Worm (Caenorhabditis elegans) whole organism, L3 larva: ENCODE measurements around the gene Y42G9A.3.
A peak's percentile ranks its signal among the peaks of the same experiment; 100 is the strongest.

Source experiments
- R02D3.7 ChIP-seq: fragments of 150-350 bp; optimal IDR thresholded peaks from 2 replicates; lab custom pipeline; 2014; ENCODE audit warnings: missing biosample characterization, missing genetic modification characterization
- ZK546.5 ChIP-seq: sonication (generic microtip); optimal IDR thresholded peaks from 2 replicates; lab custom pipeline; 2017; ENCODE audit warnings: missing biosample characterization, missing genetic modification characterization
- ama-1 ChIP-seq: fragments of 150-350 bp; optimal IDR thresholded peaks from 2 replicates; lab custom pipeline; 2018
- ceh-16 ChIP-seq: sonication (generic microtip); optimal IDR thresholded peaks from 2 replicates; lab custom pipeline; 2017; ENCODE audit warnings: missing biosample characterization, missing genetic modification characterization
- ceh-28 ChIP-seq: fragments of 150-350 bp; optimal IDR thresholded peaks from 2 replicates; lab custom pipeline; 2014; ENCODE audit warnings: missing biosample characterization, missing genetic modification reagents, missing genetic modification characterization
- ceh-82 ChIP-seq: fragments of 150-350 bp; optimal IDR thresholded peaks from 2 replicates; lab custom pipeline; 2014; ENCODE audit warnings: missing biosample characterization, missing genetic modification characterization
- ceh-9 ChIP-seq: sonication (generic microtip); optimal IDR thresholded peaks from 2 replicates; lab custom pipeline; 2018; ENCODE audit warnings: missing biosample characterization, missing genetic modification characterization
- daf-12 ChIP-seq: fragments of 150-350 bp; optimal IDR thresholded peaks from 2 replicates; lab custom pipeline; 2014; ENCODE audit warnings: missing biosample characterization, missing genetic modification reagents, missing genetic modification characterization
- egl-27 ChIP-seq: sonication (generic microtip); optimal IDR thresholded peaks from 4 replicates; lab custom pipeline; 2017; ENCODE audit warnings: missing biosample characterization, missing genetic modification reagents, missing genetic modification characterization
- egl-5 ChIP-seq: fragments of 150-350 bp; optimal IDR thresholded peaks from 2 replicates; lab custom pipeline; 2017; ENCODE audit warnings: missing biosample characterization, missing genetic modification reagents, missing genetic modification characterization, inconsistent platforms
- elt-1 ChIP-seq: fragments of 150-350 bp; optimal IDR thresholded peaks from 2 replicates; lab custom pipeline; 2014; ENCODE audit warnings: missing biosample characterization, missing genetic modification characterization
- elt-2 ChIP-seq: sonication (generic microtip); optimal IDR thresholded peaks from 2 replicates; lab custom pipeline; 2016; ENCODE audit warnings: missing genetic modification reagents, mild to moderate bottlenecking, missing genetic modification characterization, missing compliant biosample characterization
- elt-3 ChIP-seq, 3 experiments: fragments of 150-350 bp in 1 of 3; sonication (generic microtip) in 2 of 3; optimal IDR thresholded peaks; 2 replicates in 2 of 3; 4 replicates in 1 of 3; lab custom pipeline; 2014 to 2017; ENCODE audit warnings: missing biosample characterization in 3 of 3, missing genetic modification characterization in 3 of 3
- fkh-2 ChIP-seq: fragments of 150-350 bp; optimal IDR thresholded peaks from 2 replicates; lab custom pipeline; 2014; ENCODE audit warnings: missing biosample characterization, missing genetic modification reagents, missing genetic modification characterization
- jun-1 ChIP-seq: fragments of 150-350 bp; optimal IDR thresholded peaks from 2 replicates; lab custom pipeline; 2014; ENCODE audit warnings: missing biosample characterization, missing genetic modification reagents, missing genetic modification characterization
- lin-15B ChIP-seq: fragments of 150-350 bp; optimal IDR thresholded peaks from 2 replicates; lab custom pipeline; 2014; ENCODE audit warnings: missing biosample characterization, missing genetic modification characterization
- lin-39 ChIP-seq: fragments of 150-350 bp; optimal IDR thresholded peaks from 2 replicates; lab custom pipeline; 2018; ENCODE audit warnings: missing biosample characterization, missing genetic modification reagents, missing genetic modification characterization
- lsy-12 ChIP-seq: sonication (generic microtip); optimal IDR thresholded peaks from 2 replicates; lab custom pipeline; 2016; ENCODE audit warnings: mild to moderate bottlenecking, missing genetic modification characterization, missing compliant biosample characterization
- mdl-1 ChIP-seq: fragments of 150-350 bp; optimal IDR thresholded peaks from 2 replicates; lab custom pipeline; 2014; ENCODE audit warnings: missing biosample characterization, missing genetic modification characterization
- nfya-1 ChIP-seq: sonication (generic microtip); optimal IDR thresholded peaks from 2 replicates; lab custom pipeline; 2017; ENCODE audit warnings: missing genetic modification characterization, mild to moderate bottlenecking, missing compliant biosample characterization, antibody characterized with exemption, moderate library complexity; ENCODE audit not compliant: insufficient read depth
- nhr-11 ChIP-seq: fragments of 150-350 bp; optimal IDR thresholded peaks from 2 replicates; lab custom pipeline; 2014; ENCODE audit warnings: missing biosample characterization, missing genetic modification characterization
- nhr-12 ChIP-seq: fragments of 150-350 bp; optimal IDR thresholded peaks from 2 replicates; lab custom pipeline; 2014; ENCODE audit warnings: missing biosample characterization, missing genetic modification characterization
- nhr-23 ChIP-seq: fragments of 150-350 bp; optimal IDR thresholded peaks from 2 replicates; lab custom pipeline; 2014; ENCODE audit warnings: missing biosample characterization, missing genetic modification reagents, missing genetic modification characterization
- nhr-25 ChIP-seq: sonication (generic microtip); optimal IDR thresholded peaks from 2 replicates; lab custom pipeline; 2017; ENCODE audit warnings: missing biosample characterization, missing genetic modification characterization
- nhr-43 ChIP-seq: sonication (generic microtip); optimal IDR thresholded peaks from 2 replicates; lab custom pipeline; 2016; ENCODE audit warnings: mild to moderate bottlenecking, missing genetic modification characterization, missing compliant biosample characterization; ENCODE audit not compliant: poor library complexity, severe bottlenecking
- nhr-67 ChIP-seq: fragments of 150-350 bp; optimal IDR thresholded peaks from 2 replicates; lab custom pipeline; 2014; ENCODE audit warnings: missing biosample characterization, missing genetic modification characterization
- nhr-76 ChIP-seq: fragments of 150-350 bp; sonication (generic microtip); optimal IDR thresholded peaks from 5 replicates; lab custom pipeline; 2014; ENCODE audit warnings: missing biosample characterization, missing genetic modification characterization
- nhr-77 ChIP-seq: fragments of 150-350 bp; optimal IDR thresholded peaks from 2 replicates; lab custom pipeline; 2014; ENCODE audit warnings: missing biosample characterization, missing genetic modification characterization
- pha-4 ChIP-seq: fragments of 150-350 bp; optimal IDR thresholded peaks from 2 replicates; lab custom pipeline; 2014; ENCODE audit warnings: missing biosample characterization, missing genetic modification reagents, missing genetic modification characterization
- sea-2 ChIP-seq: fragments of 150-350 bp; sonication (generic microtip); optimal IDR thresholded peaks from 4 replicates; lab custom pipeline; 2014; ENCODE audit warnings: missing biosample characterization, missing genetic modification reagents, missing genetic modification characterization
- skn-1 ChIP-seq: fragments of 150-350 bp; optimal IDR thresholded peaks from 2 replicates; lab custom pipeline; 2014; ENCODE audit warnings: missing biosample characterization, missing genetic modification characterization
- tbx-2 ChIP-seq: sonication (generic microtip); optimal IDR thresholded peaks from 2 replicates; lab custom pipeline; 2016; ENCODE audit warnings: mild to moderate bottlenecking, missing genetic modification characterization, missing compliant biosample characterization
- unc-39 ChIP-seq: sonication (generic microtip); optimal IDR thresholded peaks from 4 replicates; lab custom pipeline; 2017; ENCODE audit warnings: missing biosample characterization, missing genetic modification characterization
- zag-1 ChIP-seq: fragments of 150-350 bp; optimal IDR thresholded peaks from 2 replicates; lab custom pipeline; 2014; ENCODE audit warnings: missing biosample characterization, missing genetic modification characterization
- ztf-11 ChIP-seq: fragments of 150-350 bp; optimal IDR thresholded peaks from 2 replicates; lab custom pipeline; 2014; ENCODE audit warnings: missing biosample characterization, missing genetic modification characterization
- ztf-4 ChIP-seq: fragments of 150-350 bp; optimal IDR thresholded peaks from 2 replicates; lab custom pipeline; 2014; ENCODE audit warnings: missing biosample characterization, missing genetic modification characterization

Gene Y42G9A.3

DNA sequence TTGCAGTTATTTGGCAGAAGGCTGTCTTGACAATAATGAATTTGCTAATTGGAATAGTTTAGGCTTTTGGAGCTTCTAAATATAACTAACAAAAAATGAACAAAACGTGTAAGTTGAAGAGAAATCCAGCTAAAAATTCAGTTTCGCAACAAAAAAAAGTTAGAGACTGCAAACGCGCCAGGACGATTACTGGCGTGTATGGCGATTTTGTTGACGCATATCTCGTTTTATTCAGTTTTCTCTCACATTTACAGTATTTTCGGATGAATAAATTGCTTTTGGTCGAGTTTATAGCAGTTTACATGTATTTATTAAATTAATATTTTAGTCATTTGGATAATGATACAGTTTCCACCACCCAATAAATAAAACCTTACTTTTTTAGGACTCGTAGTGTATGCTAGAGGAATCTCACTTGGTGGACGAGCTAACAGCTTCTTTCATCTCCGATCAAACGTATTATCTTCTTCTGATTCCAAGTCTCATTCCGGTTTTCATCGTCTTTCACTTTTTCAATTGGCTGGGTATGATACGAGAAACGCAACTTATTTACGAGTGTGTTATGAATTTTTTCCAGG, 27.1 kb downstream of the Y42G9A.3 start, which contains the start of the genes abcf-3 and F42A10.5:
Gene abcf-3, plus strand, starts transcription at position 384 of the 578 bp plus-strand sequence.
Gene F42A10.5, minus strand, starts transcription at position 458 of the 578 bp plus-strand sequence.
- TF ChIP-seq lin-15B (tag; lab: Kevin White, UChicago) (peak; percentile 74), tbx-2 (tag; lab: Kevin White, UChicago) (peak; percentile 12), jun-1 (tag; lab: Kevin White, UChicago) (no peak), egl-27 (no peak), unc-39 (no peak), nhr-67 (no peak), pha-4 (peak; percentile 79), fkh-2 (tag; lab: Kevin White, UChicago) (no peak), mdl-1 (tag; lab: Kevin White, UChicago) (no peak), ceh-82 (tag; lab: Kevin White, UChicago) (no peak), ztf-4 (tag; lab: Kevin White, UChicago) (peak; percentile 42), ceh-28 (tag; lab: Kevin White, UChicago) (peak; percentile 12), nhr-11 (tag; lab: Kevin White, UChicago) (peak; percentile 28), lin-39 (tag; lab: Kevin White, UChicago) (peak; percentile 14), nfya-1 (tag; lab: Kevin White, UChicago) (peak; percentile 77), skn-1 (tag; lab: Kevin White, UChicago) (peak; percentile 6), nhr-25 (tag; lab: Kevin White, UChicago) (peak; percentile 44), sea-2 (GFP tag; lab: Kevin White, UChicago) (no peak), nhr-77 (tag; lab: Kevin White, UChicago) (no peak), ceh-9 (tag; lab: Kevin White, UChicago) (no peak), nhr-43 (tag; lab: Kevin White, UChicago) (peak; percentile 50), elt-2 (tag; lab: Kevin White, UChicago) (peak; percentile 34), nhr-23 (tag; lab: Kevin White, UChicago) (peak; percentile 72), lsy-12 (tag; lab: Kevin White, UChicago) (peak; percentile 25), elt-3 (tag; optimal IDR thresholded peaks at IDR 0.05; lab: Kevin White, UChicago) (no peak)

DNA sequence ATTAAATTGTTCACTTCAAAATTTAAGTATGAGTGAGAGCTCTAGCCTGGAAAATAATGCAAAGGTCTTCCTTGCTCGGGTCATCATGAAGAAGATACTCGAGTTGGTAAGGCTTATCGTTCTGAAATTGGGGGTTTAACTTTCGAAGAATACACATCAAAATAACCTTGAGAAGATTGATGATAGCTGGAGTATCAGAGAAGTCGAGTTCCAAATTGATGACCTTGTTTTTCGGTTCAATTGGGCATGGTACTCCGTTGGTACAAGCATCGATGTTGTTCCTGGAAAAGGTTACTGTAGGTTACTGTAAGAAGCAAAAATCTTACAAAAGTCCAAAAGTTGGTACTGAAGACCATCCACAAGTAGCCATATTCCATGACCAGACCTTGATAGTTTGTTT, 30.1 kb downstream of the Y42G9A.3 start:
- no peak for TF ChIP-seq ama-1 (lab: Kevin White, UChicago)

DNA sequence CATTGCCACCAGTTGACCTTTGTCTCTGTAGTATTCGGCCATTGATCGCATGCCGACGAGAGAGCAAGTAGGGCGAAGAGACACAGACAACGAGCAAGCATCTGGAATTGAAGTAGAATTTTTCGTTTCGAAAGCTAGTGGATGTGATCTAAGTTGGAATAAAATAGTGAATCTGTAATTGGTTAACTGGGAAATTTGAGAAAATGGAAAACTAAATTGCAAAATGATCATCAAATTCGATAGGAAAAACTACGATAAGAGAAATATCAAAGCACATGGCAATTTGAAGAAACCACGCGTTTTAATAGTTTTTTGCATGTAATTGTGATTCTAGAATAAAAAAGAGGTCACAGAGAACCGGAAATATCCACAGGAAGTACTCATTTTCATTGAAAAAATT, 30.7 kb downstream of the Y42G9A.3 start, which contains the start of gene F42A10.6:
Gene F42A10.6, minus strand, starts transcription at position 101 of the 400 bp plus-strand sequence.
- TF ChIP-seq elt-2 (tag; lab: Kevin White, UChicago) = peak; percentile 27
- no peak for TF ChIP-seq ama-1 (lab: Kevin White, UChicago)
- TF ChIP-seq, all 47 proteins: peak for 1

DNA sequence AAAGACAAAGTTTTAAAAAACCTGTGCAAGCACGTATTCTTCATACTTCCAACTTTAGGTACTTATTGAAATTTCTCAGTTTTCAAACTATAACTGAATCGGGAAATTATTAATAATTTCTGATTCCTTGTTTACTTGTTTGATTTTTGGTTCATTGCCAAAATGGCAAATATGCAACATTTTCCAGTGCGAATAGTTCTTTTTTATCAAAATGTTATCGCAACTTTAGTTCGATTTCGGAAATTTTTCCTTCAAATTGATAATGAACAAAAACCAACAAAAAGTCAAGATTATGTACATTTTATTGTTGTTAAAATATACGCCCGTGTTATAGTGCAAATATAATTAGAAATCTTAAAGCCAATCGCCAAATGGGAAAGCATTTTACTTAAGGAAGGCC, 31.6 kb downstream of the Y42G9A.3 start:
- TF ChIP-seq ceh-82 (tag; lab: Kevin White, UChicago) (no peak), ZK546.5 (tag; lab: Kevin White, UChicago) (no peak), zag-1 (tag; lab: Kevin White, UChicago) (no peak), elt-1 (tag; lab: Kevin White, UChicago) (no peak), pha-4 (peak; percentile 56), elt-3 (tag; optimal IDR thresholded peaks at IDR 0.05; lab: Kevin White, UChicago) (no peak), elt-2 (tag; lab: Kevin White, UChicago) (peak; percentile 55)

DNA sequence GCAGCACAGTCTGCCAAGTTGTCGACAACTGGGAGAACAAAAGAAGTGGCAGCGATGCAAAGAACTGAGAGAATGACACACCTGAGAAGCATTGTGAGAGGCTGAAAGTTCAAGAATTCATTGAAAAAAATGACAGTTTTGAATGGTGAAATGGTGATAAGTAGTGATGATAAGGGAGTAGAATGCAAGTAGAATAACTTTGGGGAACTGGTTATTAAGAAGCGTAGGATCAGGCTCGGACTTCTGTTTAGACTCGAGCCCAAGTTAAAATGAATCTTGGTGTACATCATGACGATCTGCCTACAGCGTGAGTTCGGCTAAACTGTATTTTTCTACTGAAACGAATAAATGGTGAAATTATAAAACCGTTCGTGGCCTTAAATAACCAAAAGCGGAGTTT, 32.5 kb downstream of the Y42G9A.3 start, which contains the start of gene F42A10.7:
Gene F42A10.7, minus strand, starts transcription at position 101 of the 400 bp plus-strand sequence.
- no peak for TF ChIP-seq nhr-77 (tag; lab: Kevin White, UChicago)
- no peak for TF ChIP-seq daf-12
- TF ChIP-seq tbx-2 (tag; lab: Kevin White, UChicago) = no peak
- no peak for TF ChIP-seq ceh-28 (tag; lab: Kevin White, UChicago)
- no peak for TF ChIP-seq ama-1 (lab: Kevin White, UChicago)
- TF ChIP-seq nhr-12 = no peak
- TF ChIP-seq elt-3 (tag; optimal IDR thresholded peaks at IDR 0.05; lab: Kevin White, UChicago) = no peak
- TF ChIP-seq lsy-12 (tag; lab: Kevin White, UChicago) = no peak
- TF ChIP-seq nhr-76 = no peak
- TF ChIP-seq lin-39 (tag; lab: Kevin White, UChicago) = no peak
- TF ChIP-seq zag-1 (tag; lab: Kevin White, UChicago) = no peak
- TF ChIP-seq egl-5 (tag; lab: Kevin White, UChicago) = no peak
- TF ChIP-seq R02D3.7 (tag; lab: Kevin White, UChicago) = no peak
- TF ChIP-seq ztf-11 (tag; lab: Kevin White, UChicago) = no peak
- no peak for TF ChIP-seq jun-1 (tag; lab: Kevin White, UChicago)
- no peak for TF ChIP-seq nhr-67
- TF ChIP-seq nhr-11 (tag; lab: Kevin White, UChicago) = no peak
- TF ChIP-seq mdl-1 (tag; lab: Kevin White, UChicago) = no peak
- TF ChIP-seq ceh-16 (tag; lab: Kevin White, UChicago) = no peak
